Fruit fly (Drosophila melanogaster) whole organism, embryonic: Measurements from ENCODE around the gene CG7810.

Experiments used
- ATbp ChIP-seq: fragments of 200-800 bp; sonication (Bioruptor generic); optimal IDR thresholded peaks from 2 replicates; lab custom pipeline; 2017; ENCODE audit warnings: missing biosample characterization, mild to moderate bottlenecking, missing genetic modification characterization, missing genetic modification reagents
- Bgb ChIP-seq: fragments of 200-800 bp; sonication (Bioruptor generic); IDR thresholded peaks from 2 replicates; pipeline ENCODE4 v1.3.6; 2022; ENCODE audit warnings: missing biosample characterization, missing genetic modification characterization; ENCODE audit not compliant: partially characterized antibody
- CG1024 ChIP-seq: fragments of 200-800 bp; sonication (Bioruptor generic); IDR thresholded peaks from 2 replicates; pipeline ENCODE4 v1.3.6; 2022; ENCODE audit warnings: missing biosample characterization, missing genetic modification characterization
- CG10565 ChIP-seq: fragments of 200-800 bp; sonication (Bioruptor generic); optimal IDR thresholded peaks from 3 replicates; lab custom pipeline; 2016; ENCODE audit warnings: missing biosample characterization, mild to moderate bottlenecking, missing genetic modification characterization
- CG11695 ChIP-seq: fragments of 200-800 bp; sonication (Bioruptor generic); IDR thresholded peaks from 3 replicates; pipeline ENCODE4 v1.3.6; 2022; ENCODE audit warnings: missing biosample characterization, missing genetic modification characterization
- CG12391 ChIP-seq: fragments of 200-800 bp; sonication (Bioruptor generic); optimal IDR thresholded peaks from 3 replicates; lab custom pipeline; 2018; ENCODE audit warnings: missing biosample characterization, mild to moderate bottlenecking, missing genetic modification characterization, moderate library complexity
- CG15269 ChIP-seq: fragments of 200-800 bp; sonication (Bioruptor generic); optimal IDR thresholded peaks from 2 replicates; lab custom pipeline; 2018; ENCODE audit warnings: missing biosample characterization, mild to moderate bottlenecking, missing genetic modification characterization, moderate library complexity
- CG16813 ChIP-seq: fragments of 200-800 bp; sonication (Bioruptor generic); IDR thresholded peaks from 3 replicates; pipeline ENCODE4 v1.3.6; 2022; ENCODE audit warnings: missing biosample characterization, missing genetic modification characterization; ENCODE audit not compliant: partially characterized antibody
- CG17385 ChIP-seq: fragments of 200-800 bp; sonication (Bioruptor generic); optimal IDR thresholded peaks from 3 replicates; lab custom pipeline; 2018; ENCODE audit warnings: missing biosample characterization, mild to moderate bottlenecking, missing genetic modification characterization
- CG17912 ChIP-seq: fragments of 200-800 bp; sonication (Bioruptor generic); optimal IDR thresholded peaks from 2 replicates; lab custom pipeline; 2018; ENCODE audit warnings: missing biosample characterization, mild to moderate bottlenecking, missing genetic modification characterization
- CG31441 ChIP-seq: fragments of 200-800 bp; sonication (Bioruptor generic); IDR thresholded peaks from 2 replicates; pipeline ENCODE4 v1.3.6; 2022; ENCODE audit warnings: missing biosample characterization, missing genetic modification characterization
- CG3995 ChIP-seq: fragments of 200-800 bp; sonication (Bioruptor generic); optimal IDR thresholded peaks from 3 replicates; lab custom pipeline; 2016; ENCODE audit warnings: missing biosample characterization, missing genetic modification characterization
- CG4820 ChIP-seq: fragments of 200-800 bp; sonication (Bioruptor generic); optimal IDR thresholded peaks from 3 replicates; lab custom pipeline; 2016; ENCODE audit warnings: missing biosample characterization, missing genetic modification characterization
- CG7928 ChIP-seq: fragments of 200-800 bp; sonication (Bioruptor generic); optimal IDR thresholded peaks from 2 replicates; lab custom pipeline; 2017; ENCODE audit warnings: missing biosample characterization, mild to moderate bottlenecking, missing genetic modification characterization
- CG9876 ChIP-seq: fragments of 200-800 bp; sonication (Bioruptor generic); optimal IDR thresholded peaks from 2 replicates; lab custom pipeline; 2016; ENCODE audit warnings: missing biosample characterization, missing genetic modification characterization
- Dad ChIP-seq: fragments of 200-800 bp; sonication (Bioruptor generic); optimal IDR thresholded peaks from 3 replicates; lab custom pipeline; 2016; ENCODE audit warnings: missing biosample characterization, missing genetic modification characterization
- Dip2 ChIP-seq: fragments of 200-800 bp; sonication (Bioruptor generic); IDR thresholded peaks from 2 replicates; pipeline ENCODE4 v1.3.6; 2022; ENCODE audit warnings: missing biosample characterization, missing genetic modification characterization
- Doc3 ChIP-seq: fragments of 200-800 bp; sonication (Bioruptor generic); IDR thresholded peaks from 3 replicates; pipeline ENCODE4 v1.3.6; 2022; ENCODE audit warnings: missing biosample characterization, missing genetic modification characterization; ENCODE audit not compliant: partially characterized antibody
- E2f1 ChIP-seq: fragments of 200-800 bp; sonication (Bioruptor generic); IDR thresholded peaks from 2 replicates; pipeline ENCODE4 v1.3.6; 2022; ENCODE audit warnings: missing biosample characterization, missing genetic modification characterization
- Ets97D ChIP-seq: fragments of 200-800 bp; sonication (Bioruptor generic); optimal IDR thresholded peaks from 3 replicates; lab custom pipeline; 2016; ENCODE audit warnings: missing biosample characterization, missing genetic modification characterization
- Fer1 ChIP-seq: fragments of 200-800 bp; sonication (Bioruptor generic); optimal IDR thresholded peaks from 2 replicates; lab custom pipeline; 2017; ENCODE audit warnings: missing biosample characterization, mild to moderate bottlenecking, missing genetic modification characterization
- Fer2 ChIP-seq: fragments of 200-800 bp; sonication (Bioruptor generic); optimal IDR thresholded peaks from 2 replicates; lab custom pipeline; 2018; ENCODE audit warnings: missing biosample characterization, mild to moderate bottlenecking, missing genetic modification characterization, moderate library complexity
- H15 ChIP-seq: fragments of 200-800 bp; sonication (Bioruptor generic); IDR thresholded peaks from 3 replicates; pipeline ENCODE4 v1.3.6; 2022; ENCODE audit warnings: missing biosample characterization, missing genetic modification characterization
- Hand ChIP-seq: fragments of 200-800 bp; sonication (Bioruptor generic); optimal IDR thresholded peaks from 2 replicates; lab custom pipeline; 2017; ENCODE audit warnings: mild to moderate bottlenecking, missing biosample characterization, missing genetic modification reagents, missing genetic modification characterization
- HmgD ChIP-seq: fragments of 200-800 bp; sonication (Bioruptor generic); optimal IDR thresholded peaks from 3 replicates; lab custom pipeline; 2016; ENCODE audit warnings: missing biosample characterization, missing genetic modification characterization
- Hsf ChIP-seq: fragments of 200-800 bp; sonication (Bioruptor generic); optimal IDR thresholded peaks from 3 replicates; lab custom pipeline; 2016; ENCODE audit warnings: missing biosample characterization, missing genetic modification characterization
- Max ChIP-seq: fragments of 200-800 bp; sonication (Bioruptor generic); optimal IDR thresholded peaks from 2 replicates; lab custom pipeline; 2016; ENCODE audit warnings: missing biosample characterization, mild to moderate bottlenecking, missing genetic modification characterization
- NFAT ChIP-seq: fragments of 200-800 bp; sonication (Bioruptor generic); IDR thresholded peaks from 2 replicates; pipeline ENCODE4 v1.3.6; 2022; ENCODE audit warnings: missing biosample characterization, missing genetic modification characterization
- Nf-YC ChIP-seq: fragments of 200-800 bp; optimal IDR thresholded peaks from 3 replicates; lab custom pipeline; 2019; ENCODE audit warnings: missing biosample characterization, mild to moderate bottlenecking, missing genetic modification characterization, moderate library complexity
- Scr ChIP-seq: fragments of 200-800 bp; sonication (Bioruptor generic); IDR thresholded peaks from 2 replicates; pipeline ENCODE4 v1.3.6; 2022; ENCODE audit warnings: missing biosample characterization, missing genetic modification characterization; ENCODE audit not compliant: partially characterized antibody
- Sox102F ChIP-seq: fragments of 200-800 bp; sonication (Bioruptor generic); optimal IDR thresholded peaks from 2 replicates; lab custom pipeline; 2018; ENCODE audit warnings: missing biosample characterization, mild to moderate bottlenecking, missing genetic modification characterization, moderate library complexity
- Sry-β ChIP-seq: fragments of 200-800 bp; sonication (Bioruptor generic); optimal IDR thresholded peaks from 2 replicates; lab custom pipeline; 2018; ENCODE audit warnings: missing biosample characterization, mild to moderate bottlenecking, missing genetic modification characterization, moderate library complexity
- Vsx1 ChIP-seq: fragments of 200-800 bp; sonication (Bioruptor generic); optimal IDR thresholded peaks from 2 replicates; lab custom pipeline; 2017; ENCODE audit warnings: missing biosample characterization, mild to moderate bottlenecking, missing genetic modification characterization, missing genetic modification reagents
- Xrp1 ChIP-seq: fragments of 200-800 bp; sonication (Bioruptor generic); IDR thresholded peaks from 2 replicates; pipeline ENCODE4 v1.3.6; 2022; ENCODE audit warnings: missing biosample characterization, missing genetic modification characterization
- amos ChIP-seq: fragments of 200-800 bp; sonication (Bioruptor generic); IDR thresholded peaks from 2 replicates; pipeline ENCODE4 v1.3.6; 2022; ENCODE audit warnings: missing biosample characterization, missing genetic modification characterization; ENCODE audit not compliant: partially characterized antibody
- ara ChIP-seq: fragments of 200-800 bp; sonication (Bioruptor generic); IDR thresholded peaks from 2 replicates; pipeline ENCODE4 v1.3.6; 2022; ENCODE audit warnings: missing biosample characterization, missing genetic modification characterization
- cg ChIP-seq: fragments of 200-800 bp; sonication (Bioruptor generic); optimal IDR thresholded peaks from 3 replicates; lab custom pipeline; 2019; ENCODE audit warnings: missing biosample characterization, mild to moderate bottlenecking, missing genetic modification characterization, moderate library complexity
- ewg ChIP-seq: fragments of 200-800 bp; sonication (Bioruptor generic); optimal IDR thresholded peaks from 3 replicates; lab custom pipeline; 2017; ENCODE audit warnings: mild to moderate bottlenecking, missing biosample characterization, missing genetic modification reagents, missing genetic modification characterization
- grau ChIP-seq: fragments of 200-800 bp; optimal IDR thresholded peaks from 3 replicates; lab custom pipeline; 2019; ENCODE audit warnings: missing biosample characterization, mild to moderate bottlenecking, missing genetic modification characterization, moderate library complexity
- mirr ChIP-seq: fragments of 200-800 bp; sonication (Bioruptor generic); optimal IDR thresholded peaks from 3 replicates; lab custom pipeline; 2018; ENCODE audit warnings: missing biosample characterization, mild to moderate bottlenecking, missing genetic modification characterization
- nom ChIP-seq: fragments of 200-800 bp; sonication (Bioruptor generic); optimal IDR thresholded peaks from 2 replicates; lab custom pipeline; 2017; ENCODE audit warnings: missing biosample characterization, missing genetic modification characterization, mild to moderate bottlenecking, moderate library complexity, missing genetic modification reagents
- oc ChIP-seq: fragments of 200-800 bp; sonication (Bioruptor generic); optimal IDR thresholded peaks from 2 replicates; lab custom pipeline; 2018; ENCODE audit warnings: missing biosample characterization, mild to moderate bottlenecking, missing genetic modification characterization, moderate library complexity
- onecut ChIP-seq: fragments of 200-800 bp; sonication (Bioruptor generic); IDR thresholded peaks from 2 replicates; pipeline ENCODE4 v1.3.6; 2022; ENCODE audit warnings: missing biosample characterization, missing genetic modification characterization
- p53 ChIP-seq: fragments of 200-800 bp; sonication (Bioruptor generic); optimal IDR thresholded peaks from 2 replicates; lab custom pipeline; 2016; ENCODE audit warnings: missing biosample characterization, missing genetic modification characterization
- row ChIP-seq: fragments of 200-800 bp; sonication (Bioruptor generic); IDR thresholded peaks from 3 replicates; pipeline ENCODE4 v1.3.6; 2022; ENCODE audit warnings: missing biosample characterization, missing genetic modification characterization
- slbo ChIP-seq: fragments of 200-800 bp; sonication (Bioruptor generic); IDR thresholded peaks from 2 replicates; pipeline ENCODE4 v1.3.6; 2022; ENCODE audit warnings: missing biosample characterization, missing genetic modification characterization
- vvl ChIP-seq: fragments of 200-800 bp; sonication (Bioruptor generic); IDR thresholded peaks from 2 replicates; pipeline ENCODE4 v1.3.6; 2022; ENCODE audit warnings: missing biosample characterization, missing genetic modification characterization
- yki ChIP-seq: fragments of >200 bp; optimal IDR thresholded peaks from 3 replicates; lab custom pipeline; 2018

CG7810 gene

dm6 chr2L:8292159-8292887, 18.7 kb downstream of the CG7810 start (continued):
- TF ChIP-seq oc (tag; lab: Kevin White, UChicago) (peak; percentile 99), CG4820 (GFP tag; lab: Kevin White, UChicago) (peak; percentile 93), Nf-YC (peak; percentile 87), Fer1 (GFP tag; lab: Kevin White, UChicago) (peak; percentile 96), ara (peak; percentile 97), CG11695 (peak; percentile 100), Bgb (GFP tag; lab: Robert Waterston, UW) (no peak), Hand (GFP tag; lab: Kevin White, UChicago) (peak; percentile 89), CG3995 (GFP tag; lab: Kevin White, UChicago) (peak; percentile 73), Max (GFP tag; lab: Kevin White, UChicago) (peak; percentile 95), CG17912 (peak; percentile 95), CG10565 (GFP tag; lab: Kevin White, UChicago) (peak; percentile 71), cg (GFP tag; lab: Kevin White, UChicago) (peak; percentile 40), NFAT (GFP tag; lab: Robert Waterston, UW) (peak; percentile 94), CG17385 (peak; percentile 94), p53 (GFP tag; lab: Kevin White, UChicago) (peak; percentile 63), CG15269 (peak; percentile 97), nom (GFP tag; lab: Kevin White, UChicago) (peak; percentile 38), mirr (GFP tag; lab: Kevin White, UChicago) (peak; percentile 92), Fer2 (tag; lab: Kevin White, UChicago) (peak; percentile 93), CG1024 (GFP tag; lab: Robert Waterston, UW) (peak; percentile 89), Ets97D (GFP tag; lab: Kevin White, UChicago) (peak; percentile 72), grau (peak; percentile 95), amos (GFP tag; lab: Robert Waterston, UW) (no peak), Sry-β (GFP tag; lab: Kevin White, UChicago) (peak; percentile 63), CG12391 (tag; lab: Kevin White, UChicago) (peak; percentile 97), Dad (GFP tag; lab: Kevin White, UChicago) (peak; percentile 92), CG31441 (peak; percentile 93), Dip2 (peak; percentile 17; the same call in 1 of the 2 replicates)
- TF ChIP-seq, all 482 proteins: peak for 433

dm6 chr2L:8290653-8291233, 20.3 kb downstream of the CG7810 start:
- peak; percentile 17 for TF ChIP-seq ewg (GFP tag; lab: Kevin White, UChicago)
- TF ChIP-seq Scr (GFP tag; lab: Robert Waterston, UW): no peak
- TF ChIP-seq CG7928 (GFP tag; lab: Kevin White, UChicago): no peak
- TF ChIP-seq row (GFP tag; lab: Robert Waterston, UW): peak; percentile 49
- peak; percentile 34 for TF ChIP-seq Sox102F (GFP tag; lab: Kevin White, UChicago)
- TF ChIP-seq ATbp: peak; percentile 21
- peak; percentile 35; the same call in 1 of the 2 replicates for TF ChIP-seq Xrp1 (GFP tag; lab: Robert Waterston, UW)
- 0 out of 3 replicates have a peak, but pooled peaks have one; percentile 12 for TF ChIP-seq CG16813 (GFP tag; lab: Robert Waterston, UW)
- TF ChIP-seq slbo (GFP tag; lab: Robert Waterston, UW): peak; percentile 28; the same call in 1 of the 2 replicates
- peak; percentile 30; the same call in 1 of the 2 replicates for TF ChIP-seq vvl
- TF ChIP-seq amos (GFP tag; lab: Robert Waterston, UW): peak; percentile 49; the same call in 1 of the 2 replicates
- peak; percentile 16 for TF ChIP-seq Hsf
- no peak for TF ChIP-seq yki (lab: Kevin White, UChicago)
- peak; percentile 23; the same call in 1 of the 2 replicates for TF ChIP-seq ara
- TF ChIP-seq onecut (GFP tag; lab: Robert Waterston, UW): 0 out of 2 replicates have a peak, but pooled peaks have one; percentile 39
- TF ChIP-seq HmgD (GFP tag; lab: Kevin White, UChicago): no peak
- TF ChIP-seq Vsx1 (GFP tag; lab: Kevin White, UChicago): no peak
- 0 out of 3 replicates have a peak, but pooled peaks have one; percentile 14 for TF ChIP-seq H15 (GFP tag; lab: Robert Waterston, UW)
- 0 out of 2 replicates have a peak, but pooled peaks have one; percentile 12 for TF ChIP-seq E2f1 (GFP tag; lab: Robert Waterston, UW)
- TF ChIP-seq CG9876 (GFP tag; lab: Kevin White, UChicago): no peak
- TF ChIP-seq Doc3: no peak
